Fruit fly (Drosophila melanogaster) whole organism, embryonic: ENCODE measurements around the gene CG4730.

ENCODE experiments used
- BEAF-32 ChIP-seq: fragments of 200-800 bp; sonication (Bioruptor generic); optimal IDR thresholded peaks from 3 replicates; lab custom pipeline; 2017; ENCODE audit warnings: missing biosample characterization, missing genetic modification characterization, mild to moderate bottlenecking, moderate library complexity, missing genetic modification reagents
- CG11085 ChIP-seq: fragments of 200-800 bp; sonication (Bioruptor generic); IDR thresholded peaks from 2 replicates; pipeline ENCODE4 v1.3.6; 2022; ENCODE audit warnings: missing biosample characterization, missing genetic modification characterization
- CG12155 ChIP-seq: fragments of 200-800 bp; sonication (Bioruptor generic); optimal IDR thresholded peaks from 3 replicates; lab custom pipeline; 2016; ENCODE audit warnings: missing biosample characterization, missing genetic modification characterization
- CG1233 ChIP-seq: fragments of 200-800 bp; sonication (Bioruptor generic); optimal IDR thresholded peaks from 4 replicates; lab custom pipeline; 2018; ENCODE audit warnings: missing biosample characterization, mild to moderate bottlenecking, missing genetic modification characterization
- CG13296 ChIP-seq: fragments of 200-800 bp; sonication (Bioruptor generic); optimal IDR thresholded peaks from 3 replicates; lab custom pipeline; 2018; ENCODE audit warnings: missing biosample characterization, mild to moderate bottlenecking, missing genetic modification characterization
- CG13624 ChIP-seq: fragments of 200-800 bp; sonication (Bioruptor generic); optimal IDR thresholded peaks from 2 replicates; lab custom pipeline; 2016; ENCODE audit warnings: missing biosample characterization, missing genetic modification characterization
- CG15479 ChIP-seq: fragments of 200-800 bp; sonication (Bioruptor generic); optimal IDR thresholded peaks from 3 replicates; lab custom pipeline; 2019; ENCODE audit warnings: missing biosample characterization, mild to moderate bottlenecking, missing genetic modification characterization, moderate library complexity
- CG1602 ChIP-seq: fragments of 200-800 bp; sonication (Bioruptor generic); optimal IDR thresholded peaks from 3 replicates; lab custom pipeline; 2016; ENCODE audit warnings: missing biosample characterization, missing genetic modification characterization
- CG17328 ChIP-seq: fragments of 200-800 bp; sonication (Bioruptor generic); IDR thresholded peaks from 2 replicates; pipeline ENCODE4 v1.3.6; 2022; ENCODE audit warnings: missing biosample characterization, missing genetic modification characterization
- CG17802 ChIP-seq: fragments of 200-800 bp; sonication (Bioruptor generic); optimal IDR thresholded peaks from 2 replicates; lab custom pipeline; 2018; ENCODE audit warnings: missing biosample characterization, mild to moderate bottlenecking, missing genetic modification characterization, moderate library complexity
- CG34224 ChIP-seq: fragments of 200-800 bp; sonication (Bioruptor generic); IDR thresholded peaks from 3 replicates; pipeline ENCODE4 v1.3.6; 2022; ENCODE audit warnings: missing biosample characterization, missing genetic modification characterization; ENCODE audit not compliant: partially characterized antibody
- CG34376 ChIP-seq: fragments of 200-800 bp; sonication (Bioruptor generic); optimal IDR thresholded peaks from 2 replicates; lab custom pipeline; 2018; ENCODE audit warnings: missing biosample characterization, mild to moderate bottlenecking, missing genetic modification characterization
- CG3726 ChIP-seq: fragments of 200-800 bp; sonication (Bioruptor generic); IDR thresholded peaks from 3 replicates; pipeline ENCODE4, ENCODE4 v1.3.6; 2022; ENCODE audit warnings: missing biosample characterization, missing genetic modification characterization
- CG3995 ChIP-seq: fragments of 200-800 bp; sonication (Bioruptor generic); optimal IDR thresholded peaks from 3 replicates; lab custom pipeline; 2016; ENCODE audit warnings: missing biosample characterization, missing genetic modification characterization
- CG4424 ChIP-seq: fragments of 200-800 bp; sonication (Bioruptor generic); optimal IDR thresholded peaks from 3 replicates; lab custom pipeline; 2016; ENCODE audit warnings: missing biosample characterization, missing genetic modification characterization
- CG9727 ChIP-seq: fragments of 200-800 bp; sonication (Bioruptor generic); optimal IDR thresholded peaks from 3 replicates; lab custom pipeline; 2017; ENCODE audit warnings: missing biosample characterization, mild to moderate bottlenecking, missing genetic modification characterization
- CG9797 ChIP-seq: fragments of 200-800 bp; sonication (Bioruptor generic); optimal IDR thresholded peaks from 3 replicates; lab custom pipeline; 2018; ENCODE audit warnings: missing biosample characterization, mild to moderate bottlenecking, missing genetic modification characterization
- CG9817 ChIP-seq: fragments of 200-800 bp; sonication (Bioruptor generic); optimal IDR thresholded peaks from 2 replicates; lab custom pipeline; 2018; ENCODE audit warnings: missing biosample characterization, mild to moderate bottlenecking, missing genetic modification characterization, moderate library complexity
- CoRest ChIP-seq: fragments of 200-800 bp; sonication (Bioruptor generic); optimal IDR thresholded peaks from 3 replicates; lab custom pipeline; 2018; ENCODE audit warnings: missing biosample characterization, mild to moderate bottlenecking, missing genetic modification characterization, moderate library complexity
- Drgx ChIP-seq: fragments of 200-800 bp; sonication (Bioruptor generic); IDR thresholded peaks from 2 replicates; pipeline ENCODE4 v1.3.6; 2022; ENCODE audit warnings: missing biosample characterization, missing genetic modification characterization
- HmgD ChIP-seq: fragments of 200-800 bp; sonication (Bioruptor generic); optimal IDR thresholded peaks from 3 replicates; lab custom pipeline; 2016; ENCODE audit warnings: missing biosample characterization, missing genetic modification characterization
- Lhr ChIP-seq: fragments of 200-800 bp; sonication (Bioruptor generic); optimal IDR thresholded peaks from 3 replicates; lab custom pipeline; 2017; ENCODE audit warnings: mild to moderate bottlenecking, missing biosample characterization, missing genetic modification reagents, missing genetic modification characterization
- MESR4 ChIP-seq: fragments of 200-800 bp; sonication (Bioruptor generic); optimal IDR thresholded peaks from 2 replicates; lab custom pipeline; 2018; ENCODE audit warnings: missing biosample characterization, mild to moderate bottlenecking, missing genetic modification characterization, moderate library complexity
- NC2α ChIP-seq: fragments of 200-800 bp; sonication (Bioruptor generic); optimal IDR thresholded peaks from 2 replicates; lab custom pipeline; 2016; ENCODE audit warnings: missing biosample characterization, missing genetic modification characterization
- NFAT ChIP-seq: fragments of 200-800 bp; sonication (Bioruptor generic); IDR thresholded peaks from 2 replicates; pipeline ENCODE4 v1.3.6; 2022; ENCODE audit warnings: missing biosample characterization, missing genetic modification characterization
- PHDP ChIP-seq: fragments of 200-800 bp; sonication (Bioruptor generic); optimal IDR thresholded peaks from 3 replicates; lab custom pipeline; 2018; ENCODE audit warnings: missing biosample characterization, mild to moderate bottlenecking, missing genetic modification characterization, moderate library complexity
- Side ChIP-seq: fragments of 200-800 bp; sonication (Bioruptor generic); optimal IDR thresholded peaks from 2 replicates; lab custom pipeline; 2016; ENCODE audit warnings: missing biosample characterization, missing genetic modification characterization
- Sox102F ChIP-seq: fragments of 200-800 bp; sonication (Bioruptor generic); optimal IDR thresholded peaks from 2 replicates; lab custom pipeline; 2018; ENCODE audit warnings: missing biosample characterization, mild to moderate bottlenecking, missing genetic modification characterization, moderate library complexity
- Xrp1 ChIP-seq: fragments of 200-800 bp; sonication (Bioruptor generic); IDR thresholded peaks from 2 replicates; pipeline ENCODE4 v1.3.6; 2022; ENCODE audit warnings: missing biosample characterization, missing genetic modification characterization
- amos ChIP-seq: fragments of 200-800 bp; sonication (Bioruptor generic); IDR thresholded peaks from 2 replicates; pipeline ENCODE4 v1.3.6; 2022; ENCODE audit warnings: missing biosample characterization, missing genetic modification characterization; ENCODE audit not compliant: partially characterized antibody
- bbx ChIP-seq: fragments of 200-800 bp; sonication (Bioruptor generic); IDR thresholded peaks from 2 replicates; pipeline ENCODE4 v1.3.6; 2022; ENCODE audit warnings: missing biosample characterization, missing genetic modification characterization; ENCODE audit not compliant: partially characterized antibody
- crc ChIP-seq: fragments of 200-800 bp; sonication (Bioruptor generic); optimal IDR thresholded peaks from 2 replicates; lab custom pipeline; 2016; ENCODE audit warnings: missing biosample characterization, missing genetic modification characterization
- dmrt99B ChIP-seq: fragments of 200-800 bp; sonication (Bioruptor generic); optimal IDR thresholded peaks from 2 replicates; lab custom pipeline; 2018; ENCODE audit warnings: missing biosample characterization, mild to moderate bottlenecking, missing genetic modification characterization, moderate library complexity
- ewg ChIP-seq: fragments of 200-800 bp; sonication (Bioruptor generic); optimal IDR thresholded peaks from 3 replicates; lab custom pipeline; 2017; ENCODE audit warnings: mild to moderate bottlenecking, missing biosample characterization, missing genetic modification reagents, missing genetic modification characterization
- gce ChIP-seq: fragments of 200-800 bp; sonication (Bioruptor generic); IDR thresholded peaks from 3 replicates; pipeline ENCODE4 v1.3.6; 2022; ENCODE audit warnings: missing biosample characterization, missing genetic modification characterization
- gsb-n ChIP-seq: fragments of 200-800 bp; sonication (Bioruptor generic); optimal IDR thresholded peaks from 3 replicates; lab custom pipeline; 2018; ENCODE audit warnings: missing biosample characterization, mild to moderate bottlenecking, missing genetic modification characterization
- lov ChIP-seq, 2 experiments: fragments of 200-800 bp in 1 of 2; fragments of >200 bp in 1 of 2; sonication (Bioruptor generic) in 1 of 2; IDR thresholded peaks in 1 of 2; optimal IDR thresholded peaks in 1 of 2; 2 replicates in 1 of 2; 3 replicates in 1 of 2; pipeline versions ENCODE4 v1.3.6 to Lab custom; 2017 to 2022; ENCODE audit warnings: missing biosample characterization in 1 of 2, missing genetic modification characterization in 1 of 2
- nerfin-1 ChIP-seq: fragments of 200-800 bp; sonication (Bioruptor generic); optimal IDR thresholded peaks from 3 replicates; lab custom pipeline; 2019; ENCODE audit warnings: missing biosample characterization, mild to moderate bottlenecking, missing genetic modification characterization, moderate library complexity
- oc ChIP-seq: fragments of 200-800 bp; sonication (Bioruptor generic); optimal IDR thresholded peaks from 2 replicates; lab custom pipeline; 2018; ENCODE audit warnings: missing biosample characterization, mild to moderate bottlenecking, missing genetic modification characterization, moderate library complexity
- otp ChIP-seq: fragments of 200-800 bp; sonication (Bioruptor generic); IDR thresholded peaks from 3 replicates; pipeline ENCODE4, ENCODE4 v1.3.6; 2022; ENCODE audit warnings: missing biosample characterization, missing genetic modification characterization
- sens ChIP-seq: fragments of 200-800 bp; sonication (Bioruptor generic); peaks from one replicate; lab custom pipeline; 2016; ENCODE audit warnings: missing biosample characterization, missing genetic modification characterization
- seq ChIP-seq: fragments of 200-800 bp; sonication (Bioruptor generic); IDR thresholded peaks from 2 replicates; pipeline ENCODE4 v1.3.6; 2022; ENCODE audit warnings: missing biosample characterization, missing genetic modification characterization
- sob ChIP-seq: fragments of 200-800 bp; sonication (Bioruptor generic); IDR thresholded peaks from 2 replicates; pipeline ENCODE4 v1.3.6; 2022; ENCODE audit warnings: missing biosample characterization, missing genetic modification characterization
- ssp ChIP-seq: fragments of 200-800 bp; sonication (Bioruptor generic); IDR thresholded peaks from 2 replicates; pipeline ENCODE4 v1.3.6; 2022; ENCODE audit warnings: missing biosample characterization, missing genetic modification characterization
- stwl ChIP-seq: fragments of 200-800 bp; sonication (Bioruptor generic); optimal IDR thresholded peaks from 3 replicates; lab custom pipeline; 2018; ENCODE audit warnings: missing biosample characterization, mild to moderate bottlenecking, missing genetic modification characterization, moderate library complexity
- sug ChIP-seq: fragments of 200-800 bp; optimal IDR thresholded peaks from 2 replicates; lab custom pipeline; 2019; ENCODE audit warnings: missing biosample characterization, mild to moderate bottlenecking, missing genetic modification characterization, moderate library complexity
- vnd ChIP-seq: fragments of 200-800 bp; sonication (Bioruptor generic); IDR thresholded peaks from 3 replicates; pipeline ENCODE4 v1.3.6; 2022; ENCODE audit warnings: missing biosample characterization, missing genetic modification characterization; ENCODE audit not compliant: partially characterized antibody
- zfh1 ChIP-seq: fragments of 200-800 bp; sonication (Bioruptor generic); IDR thresholded peaks from 3 replicates; pipeline ENCODE4 v1.3.6; 2022; ENCODE audit warnings: missing biosample characterization, missing genetic modification characterization

Gene CG4730

DNA sequence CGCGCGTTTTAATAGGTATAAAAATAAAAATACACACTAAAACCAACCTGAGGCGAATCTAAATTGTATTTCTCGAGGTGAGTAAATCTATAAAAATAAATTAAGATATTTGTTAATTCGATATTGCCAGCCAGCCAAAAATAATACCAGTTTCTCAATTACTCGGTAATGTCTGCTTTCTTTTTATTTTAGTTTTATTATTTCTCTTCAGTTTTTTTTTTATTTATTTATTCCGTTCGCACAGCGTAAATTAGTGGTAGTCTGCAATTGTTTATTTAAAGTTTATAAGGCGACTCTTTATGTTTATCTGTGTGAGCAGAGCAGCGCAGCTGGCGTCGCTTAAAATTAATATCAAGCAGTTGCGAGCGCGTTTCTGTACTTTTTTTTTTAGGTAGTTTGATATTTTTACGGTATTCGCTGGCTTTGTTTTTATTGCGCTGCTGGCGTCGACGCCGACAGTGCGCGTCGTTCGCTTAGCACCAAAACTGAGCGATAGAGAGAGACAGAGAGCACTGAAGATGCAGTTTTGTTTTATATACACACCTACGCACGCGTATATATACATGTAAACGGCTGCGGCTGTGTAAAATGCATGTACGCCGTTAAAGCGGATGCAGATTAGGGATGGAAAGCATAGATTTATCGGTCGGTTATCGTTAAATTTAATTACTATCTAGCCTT, 30.8 kb downstream of the CG4730 start (continued):
- peak; percentile 35; the same call in 1 of the 2 replicates for TF ChIP-seq Xrp1
- TF ChIP-seq crc = no peak
- peak; percentile 59 for TF ChIP-seq sob (GFP tag; lab: Robert Waterston, UW)
- TF ChIP-seq CG1233 = peak; percentile 37
- peak; percentile 34; the same call in 1 of the 3 replicates for TF ChIP-seq otp (GFP tag; lab: Robert Waterston, UW)
- TF ChIP-seq CG3726 (GFP tag; lab: Robert Waterston, UW) = no peak
- no peak for TF ChIP-seq CG17802 (tag; lab: Kevin White, UChicago)
- TF ChIP-seq vnd = peak; percentile 67
- peak; percentile 33 for TF ChIP-seq nerfin-1
- peak; percentile 98 for TF ChIP-seq oc (tag; lab: Kevin White, UChicago)
- no peak for TF ChIP-seq NFAT
- peak; percentile 16; the same call in 1 of the 3 replicates for TF ChIP-seq gce (GFP tag; lab: Robert Waterston, UW)
- TF ChIP-seq NC2α (GFP tag; lab: Kevin White, UChicago) = no peak
- peak; percentile 15 for TF ChIP-seq CoRest (tag; lab: Kevin White, UChicago)
- TF ChIP-seq CG34376 (GFP tag; lab: Kevin White, UChicago) = peak; percentile 2
- peak; percentile 39 for TF ChIP-seq gsb-n (tag; lab: Kevin White, UChicago)
- peak; percentile 61 for TF ChIP-seq sens (GFP tag; lab: Kevin White, UChicago)
- TF ChIP-seq BEAF-32 (GFP tag; lab: Kevin White, UChicago) = peak; percentile 37
- TF ChIP-seq sug (tag; lab: Kevin White, UChicago) = peak; percentile 2
- TF ChIP-seq MESR4 (GFP tag; lab: Kevin White, UChicago) = peak; percentile 23
- no peak for TF ChIP-seq dmrt99B (tag; lab: Kevin White, UChicago)
- no peak for TF ChIP-seq CG13296 (GFP tag; lab: Kevin White, UChicago)
- TF ChIP-seq bbx (GFP tag; lab: Robert Waterston, UW) = peak; percentile 92
- TF ChIP-seq HmgD (GFP tag; lab: Kevin White, UChicago) = peak; percentile 51
- TF ChIP-seq CG4424 = peak; percentile 13
- TF ChIP-seq Side = peak; percentile 41
- TF ChIP-seq CG34224 (GFP tag; lab: Robert Waterston, UW) = peak; percentile 55
- no peak for TF ChIP-seq Sox102F (GFP tag; lab: Kevin White, UChicago)
- TF ChIP-seq zfh1 (GFP tag; lab: Robert Waterston, UW) = peak; percentile 62; the same call in 2 of the 3 replicates
- peak; percentile 19; the same call in 1 of the 2 replicates for TF ChIP-seq CG17328 (GFP tag; lab: Robert Waterston, UW)
- no peak for TF ChIP-seq CG9727 (GFP tag; lab: Kevin White, UChicago)
- peak; percentile 12 for TF ChIP-seq PHDP (tag; lab: Kevin White, UChicago)
- TF ChIP-seq ssp (GFP tag; lab: Robert Waterston, UW) = 0 out of 2 replicates have a peak, but pooled peaks have one; percentile 27
- peak; percentile 68 for TF ChIP-seq amos (GFP tag; lab: Robert Waterston, UW)
- no peak for TF ChIP-seq CG12155 (GFP tag; lab: Kevin White, UChicago)
- TF ChIP-seq stwl (tag; lab: Kevin White, UChicago) = peak; percentile 86
- TF ChIP-seq CG15479 (GFP tag; lab: Kevin White, UChicago) = peak; percentile 21
- TF ChIP-seq CG9797 (GFP tag; lab: Kevin White, UChicago) = no peak
- no peak for TF ChIP-seq CG11085 (GFP tag; lab: Robert Waterston, UW)
- TF ChIP-seq Lhr = peak; percentile 13
- TF ChIP-seq ewg (GFP tag; lab: Kevin White, UChicago) = peak; percentile 70
- no peak for TF ChIP-seq CG1602 (GFP tag; lab: Kevin White, UChicago)
- TF ChIP-seq CG9817 (tag; lab: Kevin White, UChicago) = no peak
- TF ChIP-seq lov (optimal IDR thresholded peaks at IDR 0.05; lab: Kevin White, UChicago) = no peak
- TF ChIP-seq lov (GFP tag; IDR thresholded peaks at IDR 0.05; lab: Robert Waterston, UW) = 0 out of 3 replicates have a peak, but pooled peaks have one; percentile 64
- no peak for TF ChIP-seq seq (GFP tag; lab: Robert Waterston, UW)
- TF ChIP-seq Drgx = peak; percentile 66
- no peak for TF ChIP-seq CG3995 (GFP tag; lab: Kevin White, UChicago)
- TF ChIP-seq CG13624 (GFP tag; lab: Kevin White, UChicago) = peak; percentile 34
